Worm (Caenorhabditis elegans) whole organism, L3 larva: ENCODE measurements around the gene hsp-12.6.
A peak's percentile ranks its signal among the peaks of the same experiment; 100 is the strongest.

Source experiments
- aly-2 ChIP-seq: fragments of 150-350 bp; optimal IDR thresholded peaks from 2 replicates; lab custom pipeline; 2014; ENCODE audit warnings: missing biosample characterization, missing genetic modification characterization
- ama-1 ChIP-seq: fragments of 150-350 bp; optimal IDR thresholded peaks from 2 replicates; lab custom pipeline; 2018
- ceh-16 ChIP-seq: sonication (generic microtip); optimal IDR thresholded peaks from 2 replicates; lab custom pipeline; 2017; ENCODE audit warnings: missing biosample characterization, missing genetic modification characterization
- ceh-28 ChIP-seq: fragments of 150-350 bp; optimal IDR thresholded peaks from 2 replicates; lab custom pipeline; 2014; ENCODE audit warnings: missing biosample characterization, missing genetic modification reagents, missing genetic modification characterization
- ceh-82 ChIP-seq: fragments of 150-350 bp; optimal IDR thresholded peaks from 2 replicates; lab custom pipeline; 2014; ENCODE audit warnings: missing biosample characterization, missing genetic modification characterization
- daf-12 ChIP-seq: fragments of 150-350 bp; optimal IDR thresholded peaks from 2 replicates; lab custom pipeline; 2014; ENCODE audit warnings: missing biosample characterization, missing genetic modification reagents, missing genetic modification characterization
- egl-27 ChIP-seq: sonication (generic microtip); optimal IDR thresholded peaks from 4 replicates; lab custom pipeline; 2017; ENCODE audit warnings: missing biosample characterization, missing genetic modification reagents, missing genetic modification characterization
- egl-5 ChIP-seq: fragments of 150-350 bp; optimal IDR thresholded peaks from 2 replicates; lab custom pipeline; 2017; ENCODE audit warnings: missing biosample characterization, missing genetic modification reagents, missing genetic modification characterization, inconsistent platforms
- elt-1 ChIP-seq: fragments of 150-350 bp; optimal IDR thresholded peaks from 2 replicates; lab custom pipeline; 2014; ENCODE audit warnings: missing biosample characterization, missing genetic modification characterization
- elt-2 ChIP-seq: sonication (generic microtip); optimal IDR thresholded peaks from 2 replicates; lab custom pipeline; 2016; ENCODE audit warnings: missing genetic modification reagents, mild to moderate bottlenecking, missing genetic modification characterization, missing compliant biosample characterization
- elt-3 ChIP-seq, 3 experiments: fragments of 150-350 bp in 1 of 3; sonication (generic microtip) in 2 of 3; optimal IDR thresholded peaks; 2 replicates in 2 of 3; 4 replicates in 1 of 3; lab custom pipeline; 2014 to 2017; ENCODE audit warnings: missing biosample characterization in 3 of 3, missing genetic modification characterization in 3 of 3
- eor-1 ChIP-seq, 2 experiments: fragments of 150-350 bp; optimal IDR thresholded peaks; 2 replicates each; lab custom pipeline; 2014 to 2018; ENCODE audit warnings: missing biosample characterization in 2 of 2, missing genetic modification characterization in 2 of 2
- fkh-2 ChIP-seq: fragments of 150-350 bp; optimal IDR thresholded peaks from 2 replicates; lab custom pipeline; 2014; ENCODE audit warnings: missing biosample characterization, missing genetic modification reagents, missing genetic modification characterization
- fos-1 ChIP-seq: fragments of 150-350 bp; optimal IDR thresholded peaks from 2 replicates; lab custom pipeline; 2014; ENCODE audit warnings: missing biosample characterization, missing genetic modification characterization
- hmg-11 ChIP-seq: sonication (generic microtip); optimal IDR thresholded peaks from 2 replicates; lab custom pipeline; 2016; ENCODE audit warnings: missing genetic modification characterization, missing compliant biosample characterization
- jun-1 ChIP-seq: fragments of 150-350 bp; optimal IDR thresholded peaks from 2 replicates; lab custom pipeline; 2014; ENCODE audit warnings: missing biosample characterization, missing genetic modification reagents, missing genetic modification characterization
- lin-15B ChIP-seq: fragments of 150-350 bp; optimal IDR thresholded peaks from 2 replicates; lab custom pipeline; 2014; ENCODE audit warnings: missing biosample characterization, missing genetic modification characterization
- lin-39 ChIP-seq: fragments of 150-350 bp; optimal IDR thresholded peaks from 2 replicates; lab custom pipeline; 2018; ENCODE audit warnings: missing biosample characterization, missing genetic modification reagents, missing genetic modification characterization
- lsy-12 ChIP-seq: sonication (generic microtip); optimal IDR thresholded peaks from 2 replicates; lab custom pipeline; 2016; ENCODE audit warnings: mild to moderate bottlenecking, missing genetic modification characterization, missing compliant biosample characterization
- mdl-1 ChIP-seq: fragments of 150-350 bp; optimal IDR thresholded peaks from 2 replicates; lab custom pipeline; 2014; ENCODE audit warnings: missing biosample characterization, missing genetic modification characterization
- mml-1 ChIP-seq: fragments of 150-350 bp; sonication (generic microtip); optimal IDR thresholded peaks from 3 replicates; lab custom pipeline; 2014; ENCODE audit warnings: missing biosample characterization, missing genetic modification characterization
- nfya-1 ChIP-seq: sonication (generic microtip); optimal IDR thresholded peaks from 2 replicates; lab custom pipeline; 2017; ENCODE audit warnings: missing genetic modification characterization, mild to moderate bottlenecking, missing compliant biosample characterization, antibody characterized with exemption, moderate library complexity; ENCODE audit not compliant: insufficient read depth
- nhr-12 ChIP-seq: fragments of 150-350 bp; optimal IDR thresholded peaks from 2 replicates; lab custom pipeline; 2014; ENCODE audit warnings: missing biosample characterization, missing genetic modification characterization
- nhr-23 ChIP-seq: fragments of 150-350 bp; optimal IDR thresholded peaks from 2 replicates; lab custom pipeline; 2014; ENCODE audit warnings: missing biosample characterization, missing genetic modification reagents, missing genetic modification characterization
- nhr-237 ChIP-seq: fragments of 150-350 bp; optimal IDR thresholded peaks from 2 replicates; lab custom pipeline; 2014; ENCODE audit warnings: missing biosample characterization, missing genetic modification characterization
- nhr-25 ChIP-seq: sonication (generic microtip); optimal IDR thresholded peaks from 2 replicates; lab custom pipeline; 2017; ENCODE audit warnings: missing biosample characterization, missing genetic modification characterization
- nhr-28 ChIP-seq: fragments of 150-350 bp; optimal IDR thresholded peaks from 2 replicates; lab custom pipeline; 2014; ENCODE audit warnings: missing biosample characterization, missing genetic modification characterization
- nhr-43 ChIP-seq: sonication (generic microtip); optimal IDR thresholded peaks from 2 replicates; lab custom pipeline; 2016; ENCODE audit warnings: mild to moderate bottlenecking, missing genetic modification characterization, missing compliant biosample characterization; ENCODE audit not compliant: poor library complexity, severe bottlenecking
- nhr-77 ChIP-seq: fragments of 150-350 bp; optimal IDR thresholded peaks from 2 replicates; lab custom pipeline; 2014; ENCODE audit warnings: missing biosample characterization, missing genetic modification characterization
- pha-4 ChIP-seq: fragments of 150-350 bp; optimal IDR thresholded peaks from 2 replicates; lab custom pipeline; 2014; ENCODE audit warnings: missing biosample characterization, missing genetic modification reagents, missing genetic modification characterization
- pqm-1 ChIP-seq: fragments of 150-350 bp; optimal IDR thresholded peaks from 2 replicates; lab custom pipeline; 2017; ENCODE audit warnings: missing biosample characterization, missing genetic modification characterization, inconsistent platforms
- skn-1 ChIP-seq: fragments of 150-350 bp; optimal IDR thresholded peaks from 2 replicates; lab custom pipeline; 2014; ENCODE audit warnings: missing biosample characterization, missing genetic modification characterization
- snpc-4 ChIP-seq: fragments of 150-350 bp; optimal IDR thresholded peaks from 2 replicates; lab custom pipeline; 2014; ENCODE audit warnings: missing biosample characterization, missing genetic modification characterization
- tbx-2 ChIP-seq: sonication (generic microtip); optimal IDR thresholded peaks from 2 replicates; lab custom pipeline; 2016; ENCODE audit warnings: mild to moderate bottlenecking, missing genetic modification characterization, missing compliant biosample characterization
- unc-39 ChIP-seq: sonication (generic microtip); optimal IDR thresholded peaks from 4 replicates; lab custom pipeline; 2017; ENCODE audit warnings: missing biosample characterization, missing genetic modification characterization
- unc-62 ChIP-seq: fragments of 150-350 bp; sonication (generic microtip); optimal IDR thresholded peaks from 4 replicates; lab custom pipeline; 2014; ENCODE audit warnings: missing biosample characterization, missing genetic modification reagents, missing genetic modification characterization
- zag-1 ChIP-seq: fragments of 150-350 bp; optimal IDR thresholded peaks from 2 replicates; lab custom pipeline; 2014; ENCODE audit warnings: missing biosample characterization, missing genetic modification characterization
- ztf-4 ChIP-seq: fragments of 150-350 bp; optimal IDR thresholded peaks from 2 replicates; lab custom pipeline; 2014; ENCODE audit warnings: missing biosample characterization, missing genetic modification characterization

Gene hsp-12.6

DNA sequence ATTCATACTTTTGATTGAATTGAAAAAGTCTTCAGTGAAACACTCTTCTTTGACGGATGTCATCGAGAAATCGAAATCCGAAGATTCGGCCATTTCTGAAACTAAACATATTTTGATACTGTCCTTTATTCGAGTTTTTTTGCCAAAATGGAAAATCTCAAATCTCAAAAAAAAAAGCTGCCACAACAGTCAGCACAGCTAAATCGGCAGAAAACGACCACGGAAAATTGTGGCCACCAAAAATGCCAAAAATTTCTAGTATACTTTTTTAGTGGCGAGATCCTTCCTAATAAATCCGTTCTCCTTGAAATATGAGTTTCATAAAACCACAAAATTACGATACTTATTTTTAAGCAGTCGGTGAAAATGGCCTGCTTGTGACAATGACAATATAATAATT is 3.1 kb downstream of the hsp-12.6 start, which contains the start of gene F38E11.9:
F38E11.9 (minus strand) TSS at position 101 of the 400 bp plus-strand sequence.
- no peak for TF ChIP-seq pqm-1
- TF ChIP-seq, all 47 proteins: peak for 0

DNA sequence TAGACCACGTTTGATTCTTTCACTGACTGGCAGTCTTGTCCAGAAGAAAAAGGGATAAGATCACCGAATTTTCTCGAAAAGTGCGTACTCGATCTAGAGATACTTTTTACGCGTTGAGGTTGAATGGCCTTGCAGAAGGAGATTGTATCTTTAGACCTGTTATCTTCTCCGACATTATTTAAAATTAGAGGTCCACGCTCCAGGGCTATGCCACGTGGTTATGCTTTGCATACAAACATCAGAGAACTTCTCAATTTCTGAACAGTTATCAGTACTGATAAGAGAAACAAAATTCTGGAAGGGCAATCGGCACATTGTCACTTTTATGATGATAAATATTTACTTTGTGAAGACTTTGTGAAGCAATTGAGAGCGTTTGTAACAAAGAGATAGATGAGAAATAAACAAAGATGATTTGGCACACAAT is 4.9 kb downstream of the hsp-12.6 start:
- TF ChIP-seq nhr-43 (tag; lab: Kevin White, UChicago) (peak; percentile 53), snpc-4 (tag; lab: Kevin White, UChicago) (peak; percentile 13), lsy-12 (tag; lab: Kevin White, UChicago) (peak; percentile 67), fos-1 (tag; lab: Kevin White, UChicago) (peak; percentile 58), pqm-1 (peak; percentile 96), elt-2 (tag; lab: Kevin White, UChicago) (peak; percentile 97), nhr-28 (tag; lab: Kevin White, UChicago) (no peak), jun-1 (tag; lab: Kevin White, UChicago) (peak; percentile 64), unc-39 (tag; lab: Kevin White, UChicago) (no peak), mml-1 (tag; lab: Kevin White, UChicago) (no peak), nhr-23 (tag; lab: Kevin White, UChicago) (peak; percentile 88), nhr-25 (peak; percentile 88), lin-39 (tag; lab: Kevin White, UChicago) (no peak), ama-1 (lab: Kevin White, UChicago) (no peak), elt-1 (tag; lab: Kevin White, UChicago) (peak; percentile 71), skn-1 (peak; percentile 86), tbx-2 (tag; lab: Kevin White, UChicago) (peak; percentile 9), mdl-1 (tag; lab: Kevin White, UChicago) (peak; percentile 35), elt-3 (tag; optimal IDR thresholded peaks at IDR 0.05; lab: Kevin White, UChicago) (peak in 2 of 3 experiments; percentile 22 to 50), pha-4 (peak; percentile 99), ztf-4 (tag; lab: Kevin White, UChicago) (peak; percentile 30), nhr-77 (tag; lab: Kevin White, UChicago) (no peak), nfya-1 (peak; percentile 23)

DNA sequence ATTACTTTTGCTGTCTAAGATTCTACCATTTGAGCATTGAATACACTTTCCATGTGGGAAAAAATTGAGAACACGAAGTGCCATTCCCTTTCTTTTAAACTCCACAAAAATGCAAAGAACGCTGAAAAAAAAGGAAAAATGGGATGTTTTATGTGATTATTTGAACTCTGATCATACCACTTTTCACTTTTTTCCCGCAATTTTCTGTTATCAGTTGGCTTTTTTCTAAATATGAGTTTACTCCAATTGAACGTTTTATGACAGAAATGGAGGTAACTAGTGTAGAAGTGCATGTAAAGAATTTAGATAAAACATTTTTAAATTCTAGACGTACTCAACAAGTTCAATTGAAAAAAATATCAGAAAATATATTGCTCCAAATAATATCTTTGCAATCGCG is 5.6 kb downstream of the hsp-12.6 start:
- TF ChIP-seq nhr-28 (tag; lab: Kevin White, UChicago) (no peak), ztf-4 (tag; lab: Kevin White, UChicago) (no peak), fkh-2 (tag; lab: Kevin White, UChicago) (no peak), pha-4 (peak; percentile 20), pqm-1 (peak; percentile 28), elt-2 (tag; lab: Kevin White, UChicago) (peak; percentile 79), ceh-28 (tag; lab: Kevin White, UChicago) (no peak), ceh-82 (tag; lab: Kevin White, UChicago) (no peak)
- TF ChIP-seq, all 47 proteins: peak for 3

DNA sequence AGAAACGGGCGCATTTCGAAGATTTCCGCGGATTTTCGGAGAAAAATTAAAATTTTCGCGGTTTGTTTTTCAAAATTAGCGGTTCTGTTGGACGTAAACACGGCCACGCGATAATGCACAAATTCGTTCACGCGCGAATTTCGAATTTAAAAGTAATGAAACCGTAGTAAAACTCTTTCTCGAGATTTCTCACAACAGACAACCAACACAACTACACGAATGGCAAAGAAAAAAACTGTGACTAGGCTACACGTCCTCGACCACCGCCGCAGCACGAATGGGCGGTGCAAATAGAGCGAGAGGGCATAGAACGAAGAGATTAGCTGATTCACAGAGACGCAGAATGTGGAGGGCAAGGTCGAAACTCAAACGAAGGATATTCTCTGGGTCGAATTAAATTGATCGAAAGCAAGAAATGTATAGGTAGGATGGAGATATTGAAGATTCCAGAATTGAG is 6.1 kb downstream of the hsp-12.6 start, which contains the start of gene idh-1:
idh-1 (minus strand) TSS at position 228 of the 457 bp plus-strand sequence.
- TF ChIP-seq lsy-12 (tag; lab: Kevin White, UChicago) (no peak), nhr-237 (no peak), daf-12 (no peak), ama-1 (lab: Kevin White, UChicago) (peak; percentile 89), lin-39 (tag; lab: Kevin White, UChicago) (peak; percentile 59), snpc-4 (tag; lab: Kevin White, UChicago) (peak; percentile 83), nhr-28 (tag; lab: Kevin White, UChicago) (no peak), nhr-12 (tag; lab: Kevin White, UChicago) (no peak), unc-62 (GFP tag; lab: Kevin White, UChicago) (no peak), nhr-25 (peak; percentile 88), jun-1 (tag; lab: Kevin White, UChicago) (no peak), lin-15B (peak; percentile 62), pqm-1 (peak; percentile 17), pha-4 (peak; percentile 25), hmg-11 (tag; lab: Kevin White, UChicago) (peak; percentile 27), nfya-1 (peak; percentile 58), nhr-23 (tag; lab: Kevin White, UChicago) (peak; percentile 45)
- TF ChIP-seq, all 47 proteins: peak for 10

DNA sequence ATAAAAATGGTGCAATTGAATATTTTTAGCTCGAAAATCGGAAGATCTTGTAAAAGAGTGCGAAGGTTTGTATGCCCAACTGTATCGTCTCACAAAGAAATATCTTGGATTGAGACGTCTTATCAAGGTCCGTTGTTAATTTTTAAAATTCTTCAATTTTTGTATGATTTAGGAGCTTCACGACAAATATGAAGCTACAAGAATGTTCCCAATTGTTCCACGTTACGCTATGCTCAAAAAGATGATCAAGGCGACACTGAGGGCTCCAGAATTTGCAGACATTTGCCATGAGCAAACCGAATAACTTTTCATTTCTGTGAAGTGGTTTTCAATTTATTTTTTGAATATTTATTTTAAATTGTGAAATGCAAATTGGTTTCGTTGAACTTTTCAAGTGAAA is 8.3 kb downstream of the hsp-12.6 start:
- peak; percentile 4 for TF ChIP-seq pqm-1
- TF ChIP-seq tbx-2 (tag; lab: Kevin White, UChicago): peak; percentile 40
- TF ChIP-seq nhr-237: no peak
- TF ChIP-seq egl-27 (tag; lab: Kevin White, UChicago): no peak
- TF ChIP-seq ceh-16 (tag; lab: Kevin White, UChicago): no peak
- no peak for TF ChIP-seq nhr-28 (tag; lab: Kevin White, UChicago)
- peak; percentile 60 for TF ChIP-seq nhr-25
- TF ChIP-seq elt-2 (tag; lab: Kevin White, UChicago): peak; percentile 50
- no peak for TF ChIP-seq aly-2 (tag; lab: Kevin White, UChicago)
- peak; percentile 96 for TF ChIP-seq ama-1 (lab: Kevin White, UChicago)
- no peak for TF ChIP-seq eor-1 (tag; optimal IDR thresholded peaks at IDR 0.05; lab: Kevin White, UChicago)
- TF ChIP-seq elt-3 (tag; optimal IDR thresholded peaks at IDR 0.05; lab: Kevin White, UChicago): peak in 1 of 3 experiments; percentile 10
- no peak for TF ChIP-seq unc-39 (tag; lab: Kevin White, UChicago)
- TF ChIP-seq elt-1 (tag; lab: Kevin White, UChicago): no peak
- peak; percentile 12 for TF ChIP-seq nfya-1
- no peak for TF ChIP-seq pha-4
- peak; percentile 63 for TF ChIP-seq lsy-12 (tag; lab: Kevin White, UChicago)
- no peak for TF ChIP-seq zag-1 (tag; lab: Kevin White, UChicago)
- TF ChIP-seq nhr-23 (tag; lab: Kevin White, UChicago): peak; percentile 32
- no peak for TF ChIP-seq ceh-82 (tag; lab: Kevin White, UChicago)
- TF ChIP-seq egl-5 (tag; lab: Kevin White, UChicago): no peak
- no peak for TF ChIP-seq unc-62 (GFP tag; lab: Kevin White, UChicago)
- peak; percentile 56 for TF ChIP-seq nhr-43 (tag; lab: Kevin White, UChicago)
